Worm (Caenorhabditis elegans) whole organism, mixed stage, embryonic: ENCODE results near the gene Y55F3C.17.
A peak's percentile ranks its signal among the peaks of the same experiment; 100 is the strongest.

ENCODE experiments used
- blmp-1 ChIP-seq: fragments of 150-350 bp; optimal IDR thresholded peaks from 2 replicates; lab custom pipeline; 2014; ENCODE audit warnings: missing biosample characterization, missing genetic modification characterization
- ceh-39 ChIP-seq: fragments of 150-350 bp; optimal IDR thresholded peaks from 2 replicates; lab custom pipeline; 2014; ENCODE audit warnings: missing biosample characterization, missing genetic modification characterization
- ceh-43 ChIP-seq: fragments of 200-800 bp; sonication (Bioruptor generic); optimal IDR thresholded peaks from 2 replicates; lab custom pipeline; 2018; ENCODE audit warnings: mild to moderate bottlenecking, missing genetic modification characterization, moderate library complexity, missing compliant biosample characterization
- ceh-83 ChIP-seq: fragments of 200-800 bp; sonication (Bioruptor generic); optimal IDR thresholded peaks from 2 replicates; lab custom pipeline; 2018; ENCODE audit warnings: mild to moderate bottlenecking, missing genetic modification characterization, missing compliant biosample characterization
- ces-1 ChIP-seq: fragments of 150-350 bp; optimal IDR thresholded peaks from 2 replicates; lab custom pipeline; 2014; ENCODE audit warnings: missing biosample characterization, missing genetic modification reagents, missing genetic modification characterization
- drap-1 ChIP-seq: fragments of 200-800 bp; sonication (Bioruptor generic); optimal IDR thresholded peaks from 3 replicates; lab custom pipeline; 2018; ENCODE audit warnings: mild to moderate bottlenecking, missing genetic modification characterization, missing compliant biosample characterization
- elt-1 ChIP-seq: sonication (generic microtip); optimal IDR thresholded peaks from 2 replicates; lab custom pipeline; 2017; ENCODE audit warnings: missing genetic modification characterization, mild to moderate bottlenecking, missing compliant biosample characterization, antibody characterized with exemption, moderate library complexity, borderline replicate concordance; ENCODE audit not compliant: insufficient read depth
- elt-3 ChIP-seq: fragments of 150-350 bp; optimal IDR thresholded peaks from 2 replicates; lab custom pipeline; 2014; ENCODE audit warnings: missing biosample characterization, missing genetic modification characterization
- flh-1 ChIP-seq: fragments of 200-800 bp; sonication (Bioruptor generic); optimal IDR thresholded peaks from 2 replicates; lab custom pipeline; 2018; ENCODE audit warnings: mild to moderate bottlenecking, missing genetic modification characterization, moderate library complexity, missing compliant biosample characterization
- ham-2 ChIP-seq: fragments of 200-800 bp; sonication (Bioruptor generic); optimal IDR thresholded peaks from 2 replicates; lab custom pipeline; 2018; ENCODE audit warnings: mild to moderate bottlenecking, missing genetic modification characterization, missing compliant biosample characterization
- hlh-1 ChIP-seq: fragments of 150-350 bp; optimal IDR thresholded peaks from 2 replicates; lab custom pipeline; 2014; ENCODE audit warnings: missing biosample characterization, missing genetic modification reagents, missing genetic modification characterization
- lin-13 ChIP-seq: fragments of 150-350 bp; optimal IDR thresholded peaks from 2 replicates; lab custom pipeline; 2014; ENCODE audit warnings: missing biosample characterization, missing genetic modification characterization
- lsy-2 ChIP-seq: fragments of 150-350 bp; optimal IDR thresholded peaks from 2 replicates; lab custom pipeline; 2014; ENCODE audit warnings: missing biosample characterization, missing genetic modification characterization
- mab-5 ChIP-seq: fragments of 150-350 bp; optimal IDR thresholded peaks from 2 replicates; lab custom pipeline; 2014; ENCODE audit warnings: missing biosample characterization, missing genetic modification characterization
- mep-1 ChIP-seq: fragments of 150-350 bp; optimal IDR thresholded peaks from 2 replicates; lab custom pipeline; 2017; ENCODE audit warnings: missing biosample characterization, missing genetic modification reagents, missing genetic modification characterization, inconsistent platforms
- mls-2 ChIP-seq: sonication (generic microtip); optimal IDR thresholded peaks from 2 replicates; lab custom pipeline; 2016; ENCODE audit warnings: mild to moderate bottlenecking, missing genetic modification characterization, moderate library complexity, missing compliant biosample characterization
- nhr-12 ChIP-seq: fragments of 150-350 bp; optimal IDR thresholded peaks from 2 replicates; lab custom pipeline; 2014; ENCODE audit warnings: missing biosample characterization, missing genetic modification characterization
- nhr-2 ChIP-seq: fragments of 150-350 bp; optimal IDR thresholded peaks from 2 replicates; lab custom pipeline; 2014; ENCODE audit warnings: missing biosample characterization, missing genetic modification characterization
- nhr-237 ChIP-seq: fragments of 150-350 bp; optimal IDR thresholded peaks from 2 replicates; lab custom pipeline; 2014; ENCODE audit warnings: missing biosample characterization, missing genetic modification characterization
- nhr-28 ChIP-seq: fragments of 150-350 bp; optimal IDR thresholded peaks from 2 replicates; lab custom pipeline; 2014; ENCODE audit warnings: missing biosample characterization, missing genetic modification characterization
- nhr-76 ChIP-seq: sonication (generic microtip); optimal IDR thresholded peaks from 2 replicates; lab custom pipeline; 2017; ENCODE audit warnings: missing biosample characterization, missing genetic modification characterization
- pha-4 ChIP-seq: fragments of 150-350 bp; optimal IDR thresholded peaks from 2 replicates; lab custom pipeline; 2018; ENCODE audit warnings: missing biosample characterization, missing genetic modification reagents, missing genetic modification characterization
- sem-2 ChIP-seq: fragments of 200-800 bp; sonication (Bioruptor generic); optimal IDR thresholded peaks from 2 replicates; lab custom pipeline; 2018; ENCODE audit warnings: mild to moderate bottlenecking, missing genetic modification characterization, missing compliant biosample characterization
- tbx-8 ChIP-seq: fragments of 200-800 bp; sonication (Bioruptor generic); optimal IDR thresholded peaks from 2 replicates; lab custom pipeline; 2018; ENCODE audit warnings: mild to moderate bottlenecking, missing genetic modification characterization, moderate library complexity, missing compliant biosample characterization
- unc-120 ChIP-seq: sonication (generic microtip); optimal IDR thresholded peaks from 2 replicates; lab custom pipeline; 2017; ENCODE audit warnings: missing genetic modification characterization, missing compliant biosample characterization; ENCODE audit not compliant: poor library complexity, severe bottlenecking
- unc-62 ChIP-seq: fragments of 150-350 bp; optimal IDR thresholded peaks from 2 replicates; lab custom pipeline; 2014; ENCODE audit warnings: missing biosample characterization, missing genetic modification reagents, missing genetic modification characterization
- zip-8 ChIP-seq: fragments of 150-350 bp; optimal IDR thresholded peaks from 2 replicates; lab custom pipeline; 2014; ENCODE audit warnings: missing biosample characterization, missing genetic modification characterization
- ztf-11 ChIP-seq: fragments of 150-350 bp; optimal IDR thresholded peaks from 2 replicates; lab custom pipeline; 2014; ENCODE audit warnings: missing biosample characterization, missing genetic modification characterization

Gene Y55F3C.17

ce11 chrIV:698304-698703 lies at the start of gene Y55F3C.17:
TSS of gene Y55F3C.17 (minus strand) at chrIV:698404.
- TF ChIP-seq drap-1 (GFP tag; lab: Kevin White, UChicago): no peak
- TF ChIP-seq elt-1 (tag; lab: Kevin White, UChicago): no peak
- TF ChIP-seq ztf-11 (tag; lab: Kevin White, UChicago): no peak
- TF ChIP-seq hlh-1 (tag; lab: Kevin White, UChicago): no peak

- TF ChIP-seq ham-2 (GFP tag; lab: Kevin White, UChicago) (no peak), ztf-11 (tag; lab: Kevin White, UChicago) (no peak), elt-1 (tag; lab: Kevin White, UChicago) (no peak), nhr-12 (no peak), lsy-2 (tag; lab: Kevin White, UChicago) (no peak), elt-3 (tag; lab: Kevin White, UChicago) (no peak), lin-13 (tag; lab: Kevin White, UChicago) (no peak), pha-4 (tag; lab: Kevin White, UChicago) (no peak), tbx-8 (GFP tag; lab: Kevin White, UChicago) (no peak), nhr-237 (tag; lab: Kevin White, UChicago) (no peak), ceh-83 (no peak), zip-8 (no peak)
These were observed 48.1 kb upstream of the Y55F3C.17 start for ce11 chrIV:746333-746732.

ce11 chrIV:741831-742230 lies 43.6 kb upstream of the Y55F3C.17 start:
- TF ChIP-seq unc-62 (peak; percentile 53), elt-3 (tag; lab: Kevin White, UChicago) (no peak)
- TF ChIP-seq, all 35 proteins: peak for 1

- TF ChIP-seq blmp-1: no peak
- TF ChIP-seq mls-2 (tag; lab: Kevin White, UChicago): no peak
- TF ChIP-seq ces-1 (GFP tag; lab: Kevin White, UChicago): peak; percentile 48
- TF ChIP-seq unc-62: peak; percentile 95
- peak; percentile 41 for TF ChIP-seq unc-120 (tag; lab: Kevin White, UChicago)
- peak; percentile 78 for TF ChIP-seq hlh-1 (tag; lab: Kevin White, UChicago)
- TF ChIP-seq mab-5 (tag; lab: Kevin White, UChicago): peak; percentile 80
- peak; percentile 17 for TF ChIP-seq nhr-2 (tag; lab: Kevin White, UChicago)
- TF ChIP-seq flh-1 (GFP tag; lab: Kevin White, UChicago): no peak
These were observed 42.5 kb upstream of the Y55F3C.17 start for ce11 chrIV:740674-741073.

- TF ChIP-seq mab-5 (tag; lab: Kevin White, UChicago) (no peak), lin-13 (tag; lab: Kevin White, UChicago) (no peak), flh-1 (GFP tag; lab: Kevin White, UChicago) (no peak), unc-62 (peak; percentile 79), nhr-28 (no peak)
These were observed 38.2 kb upstream of the Y55F3C.17 start, which contains the start of gene kvs-5 for ce11 chrIV:736447-736846. TSS of gene kvs-5 (plus strand) at chrIV:736747.

- TF ChIP-seq lsy-2 (tag; lab: Kevin White, UChicago) (no peak), ztf-11 (tag; lab: Kevin White, UChicago) (no peak), mab-5 (tag; lab: Kevin White, UChicago) (no peak), elt-3 (tag; lab: Kevin White, UChicago) (no peak), mep-1 (tag; lab: Kevin White, UChicago) (no peak), unc-62 (no peak), zip-8 (no peak), unc-120 (tag; lab: Kevin White, UChicago) (no peak), ceh-43 (GFP tag; lab: Kevin White, UChicago) (no peak), nhr-12 (no peak), mls-2 (tag; lab: Kevin White, UChicago) (no peak), nhr-28 (no peak), nhr-76 (tag; lab: Kevin White, UChicago) (no peak), sem-2 (GFP tag; lab: Kevin White, UChicago) (no peak), nhr-237 (tag; lab: Kevin White, UChicago) (no peak), drap-1 (GFP tag; lab: Kevin White, UChicago) (no peak), lin-13 (tag; lab: Kevin White, UChicago) (no peak), ceh-39 (no peak)
These were observed 32.7 kb upstream of the Y55F3C.17 start, which contains the start of gene srt-24 for ce11 chrIV:730937-731336. TSS of gene srt-24 (minus strand) at chrIV:731037.
